Worm (Caenorhabditis elegans) whole organism, midembryonic: ENCODE data around the gene R10E4.9.

ENCODE experiments used
- T22C8.4 ChIP-seq: fragments of 200-800 bp; sonication (Bioruptor generic); IDR thresholded peaks from 2 replicates; pipeline ENCODE4 v1.3.6; 2022; ENCODE audit warnings: missing genetic modification characterization, missing compliant biosample characterization
- klf-2 ChIP-seq: fragments of 200-800 bp; sonication (Bioruptor generic); conservative IDR thresholded peaks from 2 replicates; pipeline ENCODE4 v1.3.6; 2022; ENCODE audit warnings: missing genetic modification reagents, missing genetic modification characterization, missing compliant biosample characterization
- tab-1 ChIP-seq: fragments of 200-800 bp; sonication (Bioruptor generic); IDR thresholded peaks from 2 replicates; pipeline ENCODE4 v1.3.6; 2022; ENCODE audit warnings: missing genetic modification characterization, missing compliant biosample characterization
- ztf-23 ChIP-seq: fragments of 200-800 bp; sonication (Bioruptor generic); IDR thresholded peaks from 2 replicates; pipeline ENCODE4 v1.3.6; 2022; ENCODE audit warnings: missing genetic modification reagents, missing genetic modification characterization, missing compliant biosample characterization

ce11 chrIII:4283175-4283574, 19.0 kb downstream of the R10E4.9 start:
- no peak for TF ChIP-seq ztf-23 (GFP tag; lab: Robert Waterston, UW)
- no peak for TF ChIP-seq T22C8.4
- no peak for TF ChIP-seq tab-1 (GFP tag; lab: Robert Waterston, UW)
- TF ChIP-seq klf-2: no peak
